Worm (Caenorhabditis elegans): ENCODE data around the gene vha-12.
"Not testable (repeated sequence)": the region's sequence is repeated elsewhere in the genome, so short reads cannot be mapped to it uniquely, and the experiment has no call there.

Gene vha-12

ce11 chrX:4196431-4196830, 5.5 kb downstream of the vha-12 start, which contains the start of gene F20B6.4:
Gene F20B6.4 (minus strand): TSS chrX:4196531.
- no peak for TF ChIP-seq fkh-4 (tag; optimal IDR thresholded peaks at IDR 0.05; ENCODE audit: borderline replicate concordance)
- peak; percentile 42 for TF ChIP-seq lin-14 (GFP tag; optimal IDR thresholded peaks at IDR 0.05)
- no peak for TF ChIP-seq C16A3.4 (tag; optimal IDR thresholded peaks at IDR 0.05)

ce11 chrX:4199829-4200228, 8.9 kb downstream of the vha-12 start, which contains the start of gene F20B6.5:
Gene F20B6.5 (minus strand): TSS chrX:4199929.
- not testable (repeated sequence) for TF ChIP-seq hlh-17 (GFP tag; optimal IDR thresholded peaks at IDR 0.05; ENCODE audit: borderline replicate concordance); mep-1 (tag; optimal IDR thresholded peaks at IDR 0.05); nhr-12 (tag; optimal IDR thresholded peaks at IDR 0.05)

- TF ChIP-seq pqm-1 (tag; optimal IDR thresholded peaks at IDR 0.05); mef-2 (tag; optimal IDR thresholded peaks at IDR 0.05); isw-1 (GFP tag; IDR thresholded peaks at IDR 0.05): not testable (repeated sequence)
These were observed 11.2 kb downstream of the vha-12 start, which contains the start of gene F20B6.6 for ce11 chrX:4202114-4202513. Gene F20B6.6 (minus strand): TSS chrX:4202214.

ce11 chrX:4207385-4207784, 16.5 kb downstream of the vha-12 start, which contains the start of gene F20B6.9:
Gene F20B6.9 (minus strand): TSS chrX:4207485.
- TF ChIP-seq skn-1, nhr-84, egl-13 (tag; optimal IDR thresholded peaks at IDR 0.05): not testable (repeated sequence)

ce11 chrX:4208495-4208894, 17.6 kb downstream of the vha-12 start:
- peak; percentile 50 for TF ChIP-seq nhr-90 (tag; optimal IDR thresholded peaks at IDR 0.05; ENCODE audit: poor library complexity)
- no peak for TF ChIP-seq F16B12.6 (tag; optimal IDR thresholded peaks at IDR 0.05)
- TF ChIP-seq nhr-85 (tag) = no peak
- peak; percentile 40 for TF ChIP-seq elt-2 (tag; optimal IDR thresholded peaks at IDR 0.05)
- peak; percentile 50 for TF ChIP-seq fkh-8 (tag; optimal IDR thresholded peaks at IDR 0.05)
- no peak for TF ChIP-seq nhr-84 (tag; optimal IDR thresholded peaks at IDR 0.05)
- peak; percentile 74 for TF ChIP-seq jun-1 (tag; optimal IDR thresholded peaks at IDR 0.05)
- no peak for TF ChIP-seq aly-2 (tag; optimal IDR thresholded peaks at IDR 0.05)
- no peak for TF ChIP-seq vab-15 (tag; optimal IDR thresholded peaks at IDR 0.05)
- TF ChIP-seq nhr-71 (tag; optimal IDR thresholded peaks at IDR 0.05) = no peak
- peak; percentile 8 for TF ChIP-seq zip-4 (GFP tag; optimal IDR thresholded peaks at IDR 0.05)
- peak in 1 of 3 experiments; percentile 1 for TF ChIP-seq dpl-1 (GFP tag; optimal IDR thresholded peaks at IDR 0.05)
- 0 out of 2 replicates have a peak, but pooled peaks have one; percentile 33 for TF ChIP-seq grh-1 (GFP tag; IDR thresholded peaks at IDR 0.05)
- TF ChIP-seq nhr-11 (tag; optimal IDR thresholded peaks at IDR 0.05) = no peak
- TF ChIP-seq ceh-82 (tag; optimal IDR thresholded peaks at IDR 0.05) = peak in 2 of 3 experiments; percentile 23 to 60
- peak; percentile 22 for TF ChIP-seq lir-3 (tag; optimal IDR thresholded peaks at IDR 0.05; ENCODE audit: poor library complexity)
- TF ChIP-seq efl-1 (optimal IDR thresholded peaks at IDR 0.05) = peak in 1 of 2 experiments; percentile 22
- TF ChIP-seq efl-1 (GFP tag; optimal IDR thresholded peaks at IDR 0.05 in 1 of 2) = peak in 1 of 2 experiments; percentile 42
- no peak for TF ChIP-seq tbx-2 (tag; optimal IDR thresholded peaks at IDR 0.05)
- peak in 1 of 2 experiments; percentile 38 for TF ChIP-seq mdl-1 (tag; optimal IDR thresholded peaks at IDR 0.05)
- TF ChIP-seq C04F5.9 (tag; optimal IDR thresholded peaks at IDR 0.05) = no peak
- TF ChIP-seq elt-3 (tag; optimal IDR thresholded peaks at IDR 0.05) = peak in 2 of 6 experiments; percentile 47 to 52
- TF ChIP-seq lsy-2 (tag; optimal IDR thresholded peaks at IDR 0.05) = peak in 1 of 2 experiments; percentile 17
- no peak for TF ChIP-seq snu-23 (GFP tag; optimal IDR thresholded peaks at IDR 0.05)
- no peak for TF ChIP-seq ceh-88 (GFP tag; IDR thresholded peaks at IDR 0.05)
- TF ChIP-seq C16A3.4 (tag; optimal IDR thresholded peaks at IDR 0.05) = peak; percentile 29
- TF ChIP-seq pax-3 (tag; optimal IDR thresholded peaks at IDR 0.05) = peak; percentile 5
- peak; percentile 27 for TF ChIP-seq skn-1 (tag; optimal IDR thresholded peaks at IDR 0.05)
- peak in 1 of 2 experiments; percentile 75 for TF ChIP-seq lin-35 (GFP tag; optimal IDR thresholded peaks at IDR 0.05)
- TF ChIP-seq nhr-237 (tag; optimal IDR thresholded peaks at IDR 0.05) = no peak

Measured in whole organism, L1 larva.